Fruit fly (Drosophila melanogaster): ENCODE results near the gene CG31365.

CG31365 gene

DNA sequence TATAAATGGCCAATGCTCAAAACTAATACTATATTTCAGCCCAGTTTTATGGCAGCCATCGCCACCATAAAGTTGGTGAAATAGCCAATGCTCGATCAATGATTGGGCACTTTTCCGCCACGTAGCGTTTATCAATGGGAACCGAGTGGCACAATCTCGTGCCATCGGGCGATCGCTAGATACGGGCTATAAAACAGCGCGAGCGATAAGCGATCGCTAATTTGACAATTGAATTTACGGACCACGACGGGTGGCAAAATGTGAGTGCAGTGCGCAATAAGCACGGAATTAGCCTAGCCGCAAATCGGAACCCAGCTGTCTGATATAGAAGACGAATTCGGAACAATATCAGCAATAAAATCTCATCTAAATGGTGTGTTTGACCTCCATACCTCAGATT, 14.1 kb upstream of the CG31365 start:
- TF ChIP-seq usp (GFP tag; optimal IDR thresholded peaks at IDR 0.05) (no peak), Dll (optimal IDR thresholded peaks at IDR 0.05) (no peak), CG8478 (optimal IDR thresholded peaks at IDR 0.05) (no peak)

DNA sequence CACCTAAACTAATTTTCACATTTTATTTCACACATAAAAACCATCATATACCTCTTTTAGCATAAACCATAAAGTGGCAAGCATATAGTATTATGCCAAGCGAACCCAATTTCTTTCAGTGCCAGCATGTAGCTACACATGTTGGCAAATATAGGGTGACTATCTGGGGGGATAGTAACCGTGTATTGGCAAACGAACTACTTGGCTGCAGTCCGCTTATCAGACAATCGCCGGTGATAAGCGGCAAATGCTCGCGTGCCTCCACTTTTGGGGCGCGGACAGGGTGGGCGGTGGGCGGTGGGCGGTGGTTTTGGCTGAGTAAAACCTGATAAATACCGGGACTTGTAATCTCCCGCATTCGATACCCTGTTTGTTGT, 13.4 kb upstream of the CG31365 start:
- TF ChIP-seq pan (optimal IDR thresholded peaks at IDR 0.05) (no peak), CG8478 (optimal IDR thresholded peaks at IDR 0.05) (no peak), psq (optimal IDR thresholded peaks at IDR 0.05) (no peak), EcR (GFP tag; optimal IDR thresholded peaks at IDR 0.05) (no peak), usp (GFP tag; optimal IDR thresholded peaks at IDR 0.05) (no peak), Dll (optimal IDR thresholded peaks at IDR 0.05) (no peak)

DNA sequence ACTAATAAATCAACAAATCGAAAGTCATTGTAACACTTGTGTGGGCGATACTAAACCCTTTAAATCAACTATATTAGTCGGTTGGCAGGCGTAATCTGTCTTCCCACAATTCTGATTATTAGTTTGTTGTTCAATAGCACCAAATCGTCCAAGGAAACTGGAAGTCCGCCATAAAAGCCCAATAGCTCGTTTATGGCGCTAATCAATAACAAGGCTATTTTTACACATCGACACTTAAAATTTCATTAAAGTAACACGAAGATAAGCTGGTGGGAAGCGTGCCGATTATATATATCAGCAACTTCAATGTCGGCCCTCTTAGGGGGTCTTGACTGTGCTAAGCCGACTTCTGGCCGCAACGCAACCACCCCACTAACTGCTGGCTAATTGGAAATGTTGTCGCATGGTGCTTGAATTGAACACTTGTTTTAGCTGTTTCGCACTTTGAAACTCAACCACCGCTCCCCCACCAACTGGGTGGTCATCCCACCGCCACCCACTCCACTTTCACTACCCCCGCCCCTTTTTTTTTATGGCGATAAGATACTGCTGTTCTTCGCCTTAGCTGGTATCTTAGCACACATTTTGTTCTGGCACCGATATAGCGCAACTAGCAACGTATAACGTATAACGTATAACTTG, 12.9 kb upstream of the CG31365 start:
- TF ChIP-seq EcR (GFP tag; optimal IDR thresholded peaks at IDR 0.05), result no peak
- no peak for TF ChIP-seq usp (GFP tag; optimal IDR thresholded peaks at IDR 0.05)
- no peak for TF ChIP-seq pan (optimal IDR thresholded peaks at IDR 0.05)
- no peak for TF ChIP-seq psq (optimal IDR thresholded peaks at IDR 0.05)
- no peak for TF ChIP-seq CG8478 (optimal IDR thresholded peaks at IDR 0.05)

DNA sequence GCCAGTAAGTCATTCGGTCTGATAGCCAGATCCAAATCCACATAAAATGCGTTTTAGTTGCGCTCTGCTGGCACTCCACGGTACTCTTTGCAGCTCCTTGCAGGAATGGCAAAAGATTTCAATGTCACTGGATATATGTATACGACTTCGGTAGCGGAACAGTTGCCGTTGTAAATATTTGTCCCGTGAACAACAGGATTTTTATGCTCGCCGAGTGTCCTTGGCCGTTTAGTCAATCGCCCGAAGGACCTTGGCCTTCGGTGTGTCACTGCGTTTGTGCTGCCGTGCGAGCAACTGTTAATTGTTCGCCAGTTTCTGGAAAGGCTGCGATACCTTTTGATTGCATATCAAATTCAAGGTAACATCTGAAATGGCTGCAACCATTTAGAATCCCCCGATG, 12.2 kb upstream of the CG31365 start:
- no peak for TF ChIP-seq Dll (optimal IDR thresholded peaks at IDR 0.05)
- TF ChIP-seq pan (optimal IDR thresholded peaks at IDR 0.05), result no peak
- TF ChIP-seq psq (optimal IDR thresholded peaks at IDR 0.05), result no peak
- no peak for TF ChIP-seq EcR (GFP tag; optimal IDR thresholded peaks at IDR 0.05)
- no peak for TF ChIP-seq CG8478 (optimal IDR thresholded peaks at IDR 0.05)
- no peak for TF ChIP-seq usp (GFP tag; optimal IDR thresholded peaks at IDR 0.05)

DNA sequence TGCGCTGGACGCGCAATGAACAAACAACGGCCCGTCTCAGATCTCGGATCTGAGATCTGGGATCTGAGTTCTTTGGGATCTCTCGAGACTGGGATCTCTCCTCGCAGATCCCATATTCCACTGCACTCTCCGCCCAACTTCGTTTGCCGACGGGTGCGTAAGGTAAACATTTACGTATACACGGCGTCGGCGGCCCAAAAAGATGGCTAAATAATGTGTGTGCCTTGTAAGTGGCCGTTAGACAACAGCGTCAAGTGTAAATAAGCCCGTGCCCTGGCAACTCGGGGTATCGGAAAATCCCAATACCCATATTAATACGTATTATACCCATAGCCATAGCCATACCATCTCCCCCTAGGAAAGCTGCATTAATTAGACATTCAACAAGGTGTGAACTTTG, 8.5 kb upstream of the CG31365 start:
- TF ChIP-seq Dll (optimal IDR thresholded peaks at IDR 0.05) (no peak), EcR (GFP tag; optimal IDR thresholded peaks at IDR 0.05) (no peak), CG8478 (optimal IDR thresholded peaks at IDR 0.05) (no peak), usp (GFP tag; optimal IDR thresholded peaks at IDR 0.05) (no peak), pan (optimal IDR thresholded peaks at IDR 0.05) (no peak), psq (optimal IDR thresholded peaks at IDR 0.05) (no peak)

DNA sequence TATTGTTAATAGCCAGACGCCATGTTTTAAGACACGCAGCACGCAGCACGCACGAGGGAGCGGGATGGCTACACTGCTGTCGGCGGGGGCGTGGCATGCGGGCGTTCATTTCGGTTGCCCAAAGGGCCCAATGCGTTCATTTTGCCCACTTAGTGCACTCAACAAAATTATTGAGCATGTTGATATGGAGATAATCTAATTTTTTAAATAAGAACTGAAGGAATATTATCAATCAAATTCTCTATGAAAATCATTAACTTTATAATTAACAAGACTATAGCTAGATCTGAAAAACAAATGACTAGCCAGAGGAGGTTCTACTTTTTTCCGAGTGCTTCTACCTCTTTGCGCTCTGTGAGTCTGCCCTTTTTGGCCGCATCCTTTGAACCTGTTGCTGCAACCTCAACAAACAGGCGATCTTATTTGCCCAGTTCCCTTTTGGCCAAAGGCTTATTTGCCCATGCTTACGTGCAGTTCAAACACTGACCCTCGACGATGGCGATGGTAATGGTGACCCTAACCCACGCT, 7.1 kb upstream of the CG31365 start:
- no peak for TF ChIP-seq EcR (GFP tag; optimal IDR thresholded peaks at IDR 0.05)
- no peak for TF ChIP-seq usp (GFP tag; optimal IDR thresholded peaks at IDR 0.05)
- no peak for TF ChIP-seq pan (optimal IDR thresholded peaks at IDR 0.05)
- TF ChIP-seq CG8478 (optimal IDR thresholded peaks at IDR 0.05), result no peak
- TF ChIP-seq Dll (optimal IDR thresholded peaks at IDR 0.05), result no peak

DNA sequence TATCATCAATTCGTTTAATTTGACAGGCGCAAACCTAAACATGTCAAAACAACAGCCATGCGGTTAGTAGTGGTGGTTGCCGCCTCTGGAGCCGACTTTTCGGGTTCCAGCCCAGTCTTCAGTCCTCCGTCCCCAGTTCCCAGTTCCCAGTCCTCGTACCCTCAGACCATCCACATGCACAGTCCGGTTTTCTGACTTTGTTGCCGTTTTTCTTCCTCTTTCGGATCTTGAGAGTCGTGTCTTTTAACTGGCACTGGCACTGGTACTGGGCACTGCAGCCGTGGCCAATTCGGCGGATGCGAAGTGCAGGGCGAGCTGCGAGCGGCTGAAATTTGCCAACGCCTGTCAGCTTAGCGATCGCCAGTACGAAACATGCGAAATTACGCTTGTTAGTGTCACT, 6.1 kb upstream of the CG31365 start:
- TF ChIP-seq psq (optimal IDR thresholded peaks at IDR 0.05) (no peak), EcR (GFP tag; optimal IDR thresholded peaks at IDR 0.05) (no peak), usp (GFP tag; optimal IDR thresholded peaks at IDR 0.05) (no peak), Dll (optimal IDR thresholded peaks at IDR 0.05) (no peak), pan (optimal IDR thresholded peaks at IDR 0.05) (no peak), CG8478 (optimal IDR thresholded peaks at IDR 0.05) (no peak)

DNA sequence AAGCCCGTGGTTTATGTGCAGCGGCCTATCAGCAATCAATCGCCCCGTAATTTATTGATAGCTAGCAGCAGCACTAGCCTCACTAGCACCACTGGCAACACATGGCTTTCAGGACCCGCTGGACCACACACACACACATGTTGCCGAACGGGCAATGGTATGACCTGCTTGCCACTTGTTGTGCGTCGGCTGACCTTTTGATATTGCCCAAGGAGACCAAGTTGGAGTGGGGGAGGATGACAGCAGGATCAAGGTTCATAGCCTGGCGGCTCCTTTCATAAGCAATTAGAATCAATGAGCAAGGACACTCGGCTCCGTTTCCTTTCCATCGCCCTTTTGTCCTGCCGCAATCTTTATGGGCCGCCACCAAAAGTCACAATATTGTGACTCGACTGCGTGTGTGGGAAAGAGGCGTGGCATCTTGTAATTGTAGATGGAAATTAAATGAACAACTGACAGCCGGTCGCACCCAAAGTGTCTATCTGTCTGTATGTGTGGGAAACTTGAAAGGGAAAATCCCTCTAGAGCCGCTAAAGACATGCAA, 5.2 kb upstream of the CG31365 start:
- no peak for TF ChIP-seq psq (optimal IDR thresholded peaks at IDR 0.05)
- TF ChIP-seq usp (GFP tag; optimal IDR thresholded peaks at IDR 0.05), result no peak
- no peak for TF ChIP-seq CG8478 (optimal IDR thresholded peaks at IDR 0.05)
- no peak for TF ChIP-seq Dll (optimal IDR thresholded peaks at IDR 0.05)
- TF ChIP-seq EcR (GFP tag; optimal IDR thresholded peaks at IDR 0.05), result no peak
- no peak for TF ChIP-seq pan (optimal IDR thresholded peaks at IDR 0.05)

DNA sequence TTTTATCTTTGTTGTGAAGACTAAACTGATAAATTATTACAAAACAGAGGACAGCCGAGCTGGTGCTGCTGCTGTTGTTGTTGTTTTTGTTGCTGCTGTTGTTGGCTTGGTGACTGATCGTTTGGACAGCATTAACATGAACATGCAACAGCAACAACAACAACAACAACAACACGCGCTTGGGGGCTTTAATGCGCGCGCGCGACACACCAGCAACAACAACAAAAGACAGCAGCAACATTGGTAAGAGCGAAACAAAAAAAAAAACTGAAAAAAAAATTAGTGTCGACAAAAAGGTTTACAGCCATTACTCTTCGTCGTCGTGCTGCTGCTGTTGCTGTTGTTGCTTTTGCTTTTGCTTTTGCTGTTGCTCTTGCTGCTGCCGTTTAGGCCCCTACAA, 4.7 kb upstream of the CG31365 start:
- TF ChIP-seq EcR (GFP tag; optimal IDR thresholded peaks at IDR 0.05) (no peak), usp (GFP tag; optimal IDR thresholded peaks at IDR 0.05) (no peak), psq (optimal IDR thresholded peaks at IDR 0.05) (no peak), Dll (optimal IDR thresholded peaks at IDR 0.05) (no peak), pan (optimal IDR thresholded peaks at IDR 0.05) (no peak), CG8478 (optimal IDR thresholded peaks at IDR 0.05) (no peak)

DNA sequence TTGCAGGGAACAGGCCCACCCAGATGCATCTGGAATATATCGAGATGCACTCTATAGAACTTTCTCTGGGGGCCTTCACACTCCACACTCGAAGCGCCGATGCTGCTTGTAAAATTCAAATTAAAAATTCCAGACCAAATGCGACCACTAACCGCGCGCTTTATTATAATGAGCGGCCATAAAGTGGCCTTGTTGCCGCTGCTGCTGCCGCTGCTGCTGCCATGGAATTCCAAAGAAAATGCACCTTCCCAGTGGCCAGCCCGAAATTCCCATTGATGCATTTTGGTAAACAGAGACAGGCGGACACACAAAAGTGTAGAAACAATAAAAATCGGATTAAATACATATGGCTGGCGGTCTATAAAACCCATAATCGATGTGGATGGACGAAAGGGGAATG, 4.0 kb upstream of the CG31365 start:
- TF ChIP-seq usp (GFP tag; optimal IDR thresholded peaks at IDR 0.05) (no peak), pan (optimal IDR thresholded peaks at IDR 0.05) (no peak), Dll (optimal IDR thresholded peaks at IDR 0.05) (no peak), CG8478 (optimal IDR thresholded peaks at IDR 0.05) (no peak), psq (optimal IDR thresholded peaks at IDR 0.05) (no peak), EcR (GFP tag; optimal IDR thresholded peaks at IDR 0.05) (no peak)

DNA sequence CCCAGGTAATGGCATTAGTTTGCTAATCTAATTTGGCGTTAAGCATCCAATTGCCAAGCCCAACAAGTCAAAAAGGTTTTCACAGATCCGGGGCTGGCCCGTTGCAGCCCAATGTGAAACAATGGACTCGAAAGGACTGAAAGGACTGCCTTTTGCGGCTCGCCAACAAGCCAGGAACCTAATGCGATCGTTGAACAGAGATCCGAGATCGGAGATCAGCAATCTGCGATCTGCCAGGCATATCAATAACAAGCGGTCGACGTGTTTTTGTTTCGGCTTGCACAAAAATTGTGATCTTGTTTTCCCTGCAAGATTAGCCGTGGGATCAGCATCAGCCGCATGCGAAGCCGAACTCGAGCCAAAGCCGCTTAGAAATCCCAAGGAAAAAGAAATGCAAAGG, 3.4 kb upstream of the CG31365 start:
- TF ChIP-seq psq (optimal IDR thresholded peaks at IDR 0.05) (no peak), Dll (optimal IDR thresholded peaks at IDR 0.05) (no peak), pan (optimal IDR thresholded peaks at IDR 0.05) (no peak), CG8478 (optimal IDR thresholded peaks at IDR 0.05) (no peak), usp (GFP tag; optimal IDR thresholded peaks at IDR 0.05) (no peak), EcR (GFP tag; optimal IDR thresholded peaks at IDR 0.05) (no peak)

DNA sequence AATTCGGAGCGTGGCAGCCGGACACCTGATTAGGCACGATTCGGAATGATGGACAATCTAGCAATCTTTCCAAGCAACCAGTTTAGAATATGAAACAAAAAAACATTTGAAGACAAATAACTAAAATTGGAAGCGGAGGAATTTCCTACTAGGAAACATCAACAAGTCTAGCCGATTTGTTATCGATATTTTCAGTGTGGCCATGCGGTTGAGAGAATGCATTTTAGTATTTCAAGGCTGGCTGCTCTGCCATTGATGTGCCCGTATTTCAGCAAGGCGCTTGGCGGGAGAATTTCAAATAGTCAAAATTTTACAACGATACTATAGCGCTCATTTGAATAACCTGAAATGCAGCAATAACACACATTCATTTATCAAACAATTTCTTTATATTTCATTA, 1.6 kb upstream of the CG31365 start, which contains the start of gene CG31457:
CG31457 (minus strand) TSS at position 186 of the 400 bp plus-strand sequence.
- TF ChIP-seq CG8478 (optimal IDR thresholded peaks at IDR 0.05) (no peak), EcR (GFP tag; optimal IDR thresholded peaks at IDR 0.05) (no peak), pan (optimal IDR thresholded peaks at IDR 0.05) (no peak), Dll (optimal IDR thresholded peaks at IDR 0.05) (no peak), psq (optimal IDR thresholded peaks at IDR 0.05) (no peak), usp (GFP tag; optimal IDR thresholded peaks at IDR 0.05) (no peak)

DNA sequence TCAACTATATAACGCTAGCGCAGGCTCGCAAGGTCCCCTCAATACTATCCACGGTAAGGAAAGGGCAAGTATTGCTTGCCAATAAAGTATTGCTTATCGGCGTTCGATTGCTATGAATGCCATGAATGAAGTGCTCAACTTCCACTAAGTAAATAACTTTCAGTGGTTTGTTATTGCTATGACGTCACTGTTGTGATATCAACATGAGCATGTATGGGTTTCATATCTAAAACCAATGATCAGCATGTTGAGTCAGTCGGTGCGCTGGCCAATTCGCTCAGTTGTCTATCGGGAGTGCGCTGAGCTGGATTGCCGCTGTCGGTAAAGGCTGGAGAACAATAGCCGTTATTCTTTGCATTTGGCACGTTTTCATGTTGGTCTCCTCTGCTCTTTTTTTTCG, 5.3 kb downstream of the CG31365 start:
- no peak for TF ChIP-seq pan (optimal IDR thresholded peaks at IDR 0.05)
- no peak for TF ChIP-seq Dll (optimal IDR thresholded peaks at IDR 0.05)
